Fruit fly (Drosophila melanogaster): ENCODE measurements around the gene SCOT.

DNA sequence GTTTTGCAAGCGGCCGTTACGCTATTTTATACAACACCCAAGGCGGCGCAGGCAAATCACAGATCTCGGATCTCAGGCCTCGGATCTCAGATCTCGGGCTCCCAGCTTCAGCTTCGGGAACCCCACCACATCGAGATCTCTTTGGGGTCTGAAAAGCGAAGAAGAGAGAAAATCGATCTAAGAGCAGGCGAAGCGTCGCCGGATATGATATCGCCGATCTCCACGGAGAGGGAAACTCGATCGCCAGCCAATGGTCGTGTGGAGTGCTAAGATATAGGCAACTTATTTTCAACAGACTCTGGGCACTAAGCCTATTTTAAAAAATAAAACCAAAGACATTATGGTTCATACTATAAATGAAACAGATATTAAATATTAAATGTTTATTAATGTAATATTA, 24.2 kb upstream of the SCOT start, which contains the start of the genes CG46523 and CG5687:
- no peak for TF ChIP-seq ttk (optimal IDR thresholded peaks at IDR 0.05)
- TF ChIP-seq Sin3A (optimal IDR thresholded peaks at IDR 0.05), result no peak
- no peak for TF ChIP-seq h (optimal IDR thresholded peaks at IDR 0.05)
- no peak for TF ChIP-seq psq (optimal IDR thresholded peaks at IDR 0.05)
